Fruit fly (Drosophila melanogaster) whole organism, pupa: ENCODE results near the gene Zdhhc8.

ENCODE experiments used
- CG12605 ChIP-seq: fragments of 200-800 bp; sonication (Bioruptor generic); IDR thresholded peaks from 2 replicates; pipeline ENCODE4 v1.3.6; 2022; ENCODE audit warnings: missing biosample characterization, missing genetic modification characterization
- CG14655 ChIP-seq: fragments of 200-800 bp; sonication (Bioruptor generic); optimal IDR thresholded peaks from 3 replicates; lab custom pipeline; 2017; ENCODE audit warnings: mild to moderate bottlenecking, missing biosample characterization, missing genetic modification reagents, missing genetic modification characterization
- CG4496 ChIP-seq: fragments of 200-800 bp; sonication (Bioruptor generic); IDR thresholded peaks from 3 replicates; pipeline ENCODE4 v1.3.6; 2022; ENCODE audit warnings: missing biosample characterization, missing genetic modification characterization
- CG8159 ChIP-seq: fragments of 200-800 bp; sonication (Bioruptor generic); optimal IDR thresholded peaks from 3 replicates; lab custom pipeline; 2018; ENCODE audit warnings: missing biosample characterization, mild to moderate bottlenecking, missing genetic modification characterization, moderate library complexity
- CG9948 ChIP-seq: fragments of 200-800 bp; sonication (Bioruptor generic); optimal IDR thresholded peaks from 2 replicates; lab custom pipeline; 2018; ENCODE audit warnings: missing biosample characterization, mild to moderate bottlenecking, missing genetic modification characterization, moderate library complexity
- EcR ChIP-seq: fragments of 200-800 bp; sonication (Bioruptor generic); optimal IDR thresholded peaks from 3 replicates; lab custom pipeline; 2019; ENCODE audit warnings: missing biosample characterization, missing genetic modification characterization, mild to moderate bottlenecking, moderate library complexity, missing genetic modification reagents
- Pif1B ChIP-seq: fragments of 200-800 bp; sonication (Bioruptor generic); optimal IDR thresholded peaks from 3 replicates; lab custom pipeline; 2016; ENCODE audit warnings: missing biosample characterization, missing genetic modification characterization
- gl ChIP-seq: fragments of 200-800 bp; sonication (Bioruptor generic); optimal IDR thresholded peaks from 2 replicates; lab custom pipeline; 2018; ENCODE audit warnings: missing biosample characterization, mild to moderate bottlenecking, missing genetic modification characterization

dm6 chrX:9309959-9310658, 45.9 kb downstream of the Zdhhc8 start:
- no peak for TF ChIP-seq CG14655
- TF ChIP-seq CG9948 (tag; lab: Kevin White, UChicago): peak; percentile 1
- no peak for TF ChIP-seq CG12605 (GFP tag; lab: Robert Waterston, UW)
- no peak for TF ChIP-seq Pif1B
- TF ChIP-seq gl (tag; lab: Kevin White, UChicago): no peak
- no peak for TF ChIP-seq EcR (GFP tag; lab: Kevin White, UChicago)
- TF ChIP-seq CG8159: peak; percentile 22
- TF ChIP-seq CG4496: no peak
